Worm (Caenorhabditis elegans): ENCODE data around the gene gldi-3.

DNA sequence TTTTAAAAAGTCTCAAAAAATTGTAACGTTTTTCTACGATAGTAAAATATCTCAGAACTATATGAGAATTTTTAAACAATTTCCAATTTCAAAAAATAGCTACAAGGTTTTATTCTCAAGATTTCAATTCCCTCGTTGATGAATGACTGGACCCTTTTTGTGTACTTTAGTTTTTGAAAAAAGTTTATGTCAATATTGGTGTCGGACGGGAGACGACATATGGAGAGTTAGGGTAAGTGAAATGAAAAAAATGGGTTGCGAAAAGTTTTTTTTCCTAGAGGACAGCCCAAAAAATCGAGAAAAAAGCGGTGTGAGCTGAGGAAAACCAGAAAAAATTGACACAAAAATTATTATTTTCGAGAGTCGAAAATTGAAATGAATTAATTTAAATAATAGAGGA, 948 bp upstream of the gldi-3 start:
- TF ChIP-seq snpc-4 (GFP tag; optimal IDR thresholded peaks at IDR 0.05): no peak
- TF ChIP-seq snpc-4 (tag; optimal IDR thresholded peaks at IDR 0.05): no peak
- TF ChIP-seq D2030.7 (GFP tag; IDR thresholded peaks at IDR 0.05): no peak
